Fruit fly (Drosophila melanogaster) whole organism, embryonic: Measurements from ENCODE around the gene Pbgs.
A peak's percentile ranks its signal among the peaks of the same experiment; 100 is the strongest.

Experiments
- Ada2b ChIP-seq: fragments of 200-800 bp; sonication (Bioruptor generic); IDR thresholded peaks from 2 replicates; pipeline ENCODE4 v1.3.6; 2022; ENCODE audit warnings: missing biosample characterization, missing genetic modification characterization
- CG10274 ChIP-seq: fragments of 200-800 bp; sonication (Bioruptor generic); optimal IDR thresholded peaks from 3 replicates; lab custom pipeline; 2017; ENCODE audit warnings: missing biosample characterization, mild to moderate bottlenecking, missing genetic modification characterization
- CG10321 ChIP-seq: fragments of 200-800 bp; sonication (Bioruptor generic); IDR thresholded peaks from 2 replicates; pipeline ENCODE4 v1.3.6; 2022; ENCODE audit warnings: missing biosample characterization, missing genetic modification characterization
- CG12155 ChIP-seq: fragments of 200-800 bp; sonication (Bioruptor generic); optimal IDR thresholded peaks from 3 replicates; lab custom pipeline; 2016; ENCODE audit warnings: missing biosample characterization, missing genetic modification characterization
- CG12391 ChIP-seq: fragments of 200-800 bp; sonication (Bioruptor generic); optimal IDR thresholded peaks from 3 replicates; lab custom pipeline; 2018; ENCODE audit warnings: missing biosample characterization, mild to moderate bottlenecking, missing genetic modification characterization, moderate library complexity
- CG12744 ChIP-seq: fragments of 200-800 bp; sonication (Bioruptor generic); optimal IDR thresholded peaks from 2 replicates; lab custom pipeline; 2016; ENCODE audit warnings: missing biosample characterization, missing genetic modification characterization
- CG13775 ChIP-seq: fragments of 200-800 bp; sonication (Bioruptor generic); optimal IDR thresholded peaks from 3 replicates; lab custom pipeline; 2017; ENCODE audit warnings: missing biosample characterization, mild to moderate bottlenecking, missing genetic modification characterization
- CG13894 ChIP-seq: fragments of 200-800 bp; sonication (Bioruptor generic); optimal IDR thresholded peaks from 3 replicates; lab custom pipeline; 2018; ENCODE audit warnings: missing biosample characterization, mild to moderate bottlenecking, missing genetic modification characterization, moderate library complexity
- CG14050 ChIP-seq: fragments of 200-800 bp; sonication (Bioruptor generic); IDR thresholded peaks from 3 replicates; pipeline ENCODE4 v1.3.6; 2022; ENCODE audit warnings: missing biosample characterization, missing genetic modification characterization
- CG14710 ChIP-seq: fragments of 200-800 bp; sonication (Bioruptor generic); optimal IDR thresholded peaks from 3 replicates; lab custom pipeline; 2019; ENCODE audit warnings: missing biosample characterization, mild to moderate bottlenecking, missing genetic modification characterization, moderate library complexity
- CG15011 ChIP-seq: fragments of 200-800 bp; sonication (Bioruptor generic); optimal IDR thresholded peaks from 3 replicates; lab custom pipeline; 2018; ENCODE audit warnings: missing biosample characterization, mild to moderate bottlenecking, missing genetic modification characterization
- CG17328 ChIP-seq: fragments of 200-800 bp; sonication (Bioruptor generic); IDR thresholded peaks from 2 replicates; pipeline ENCODE4 v1.3.6; 2022; ENCODE audit warnings: missing biosample characterization, missing genetic modification characterization
- CG18262 ChIP-seq: fragments of 200-800 bp; optimal IDR thresholded peaks from 3 replicates; lab custom pipeline; 2019; ENCODE audit warnings: missing biosample characterization, mild to moderate bottlenecking, missing genetic modification characterization, moderate library complexity
- CG1832 ChIP-seq: fragments of 200-800 bp; sonication (Bioruptor generic); optimal IDR thresholded peaks from 2 replicates; lab custom pipeline; 2017; ENCODE audit warnings: missing biosample characterization, mild to moderate bottlenecking, missing genetic modification characterization, inconsistent platforms
- CG18599 ChIP-seq: fragments of 200-800 bp; sonication (Bioruptor generic); optimal IDR thresholded peaks from 3 replicates; lab custom pipeline; 2017; ENCODE audit warnings: missing biosample characterization, missing genetic modification characterization, mild to moderate bottlenecking, moderate library complexity, missing genetic modification reagents
- CG3838 ChIP-seq: fragments of 200-800 bp; sonication (Bioruptor generic); optimal IDR thresholded peaks from 3 replicates; lab custom pipeline; 2016; ENCODE audit warnings: missing biosample characterization, missing genetic modification characterization
- CG4617 ChIP-seq: fragments of 200-800 bp; sonication (Bioruptor generic); optimal IDR thresholded peaks from 3 replicates; lab custom pipeline; 2016; ENCODE audit warnings: missing biosample characterization, missing genetic modification characterization, borderline replicate concordance
- CG4707 ChIP-seq: fragments of 200-800 bp; sonication (Bioruptor generic); optimal IDR thresholded peaks from 2 replicates; lab custom pipeline; 2018; ENCODE audit warnings: missing biosample characterization, mild to moderate bottlenecking, missing genetic modification characterization, moderate library complexity
- CG7372 ChIP-seq: fragments of 200-800 bp; sonication (Bioruptor generic); IDR thresholded peaks from 2 replicates; pipeline ENCODE4 v1.3.6; 2022; ENCODE audit warnings: missing biosample characterization, missing genetic modification characterization
- Camta ChIP-seq: fragments of 200-800 bp; sonication (Bioruptor generic); optimal IDR thresholded peaks from 2 replicates; lab custom pipeline; 2016; ENCODE audit warnings: missing biosample characterization, missing genetic modification characterization
- D19B ChIP-seq: fragments of 200-800 bp; sonication (Bioruptor generic); optimal IDR thresholded peaks from 2 replicates; lab custom pipeline; 2017; ENCODE audit warnings: missing biosample characterization, mild to moderate bottlenecking, missing genetic modification characterization
- Dad ChIP-seq: fragments of 200-800 bp; sonication (Bioruptor generic); optimal IDR thresholded peaks from 3 replicates; lab custom pipeline; 2016; ENCODE audit warnings: missing biosample characterization, missing genetic modification characterization
- Dfd ChIP-seq, 2 experiments: fragments of >200 bp; optimal IDR thresholded peaks; 2 replicates each; lab custom pipeline; 2017; ENCODE audit warnings: missing biosample characterization in 2 of 2, missing genetic modification characterization in 2 of 2
- HHEX ChIP-seq: fragments of 200-800 bp; sonication (Bioruptor generic); optimal IDR thresholded peaks from 3 replicates; lab custom pipeline; 2017; ENCODE audit warnings: missing biosample characterization, mild to moderate bottlenecking, missing genetic modification characterization, missing genetic modification reagents
- Hmx ChIP-seq: fragments of 200-800 bp; sonication (Bioruptor generic); optimal IDR thresholded peaks from 2 replicates; lab custom pipeline; 2016; ENCODE audit warnings: missing biosample characterization, missing genetic modification characterization
- Lhr ChIP-seq: fragments of 200-800 bp; sonication (Bioruptor generic); optimal IDR thresholded peaks from 3 replicates; lab custom pipeline; 2017; ENCODE audit warnings: mild to moderate bottlenecking, missing biosample characterization, missing genetic modification reagents, missing genetic modification characterization
- Lpt ChIP-seq: fragments of >200 bp; optimal IDR thresholded peaks from 2 replicates; lab custom pipeline; 2018; ENCODE audit warnings: missing biosample characterization, missing genetic modification characterization
- MESR4 ChIP-seq: fragments of 200-800 bp; sonication (Bioruptor generic); optimal IDR thresholded peaks from 2 replicates; lab custom pipeline; 2018; ENCODE audit warnings: missing biosample characterization, mild to moderate bottlenecking, missing genetic modification characterization, moderate library complexity
- Max ChIP-seq: fragments of 200-800 bp; sonication (Bioruptor generic); optimal IDR thresholded peaks from 2 replicates; lab custom pipeline; 2016; ENCODE audit warnings: missing biosample characterization, mild to moderate bottlenecking, missing genetic modification characterization
- Nf-YA ChIP-seq: fragments of 200-800 bp; sonication (Bioruptor generic); IDR thresholded peaks from 2 replicates; pipeline ENCODE4 v1.3.6; 2022; ENCODE audit warnings: missing biosample characterization, missing genetic modification characterization
- Oli ChIP-seq: fragments of 200-800 bp; sonication (Bioruptor generic); optimal IDR thresholded peaks from 2 replicates; lab custom pipeline; 2018; ENCODE audit warnings: missing biosample characterization, mild to moderate bottlenecking, missing genetic modification characterization, moderate library complexity
- Poxn ChIP-seq: fragments of 200-800 bp; sonication (Bioruptor generic); IDR thresholded peaks from 2 replicates; pipeline ENCODE4 v1.3.6; 2022; ENCODE audit warnings: missing biosample characterization, missing genetic modification characterization
- Scr ChIP-seq: fragments of 200-800 bp; sonication (Bioruptor generic); IDR thresholded peaks from 2 replicates; pipeline ENCODE4 v1.3.6; 2022; ENCODE audit warnings: missing biosample characterization, missing genetic modification characterization; ENCODE audit not compliant: partially characterized antibody
- Spps ChIP-seq: fragments of 200-800 bp; sonication (Bioruptor generic); optimal IDR thresholded peaks from 2 replicates; lab custom pipeline; 2018; ENCODE audit warnings: missing biosample characterization, mild to moderate bottlenecking, missing genetic modification characterization
- aop ChIP-seq: fragments of 200-800 bp; sonication (Bioruptor generic); IDR thresholded peaks from 2 replicates; pipeline ENCODE4 v1.3.6; 2022; ENCODE audit warnings: missing biosample characterization, missing genetic modification characterization
- ash1 ChIP-seq: fragments of 200-800 bp; sonication (Bioruptor generic); optimal IDR thresholded peaks from 2 replicates; lab custom pipeline; 2018; ENCODE audit warnings: missing biosample characterization, mild to moderate bottlenecking, missing genetic modification characterization
- dmrt11E ChIP-seq: fragments of 200-800 bp; sonication (Bioruptor generic); optimal IDR thresholded peaks from 3 replicates; lab custom pipeline; 2018; ENCODE audit warnings: missing biosample characterization, mild to moderate bottlenecking, missing genetic modification characterization, moderate library complexity
- fd64A ChIP-seq: fragments of 200-800 bp; sonication (Bioruptor generic); optimal IDR thresholded peaks from 3 replicates; lab custom pipeline; 2018; ENCODE audit warnings: missing biosample characterization, mild to moderate bottlenecking, missing genetic modification characterization
- ftz-f1 ChIP-seq: fragments of 200-800 bp; sonication (Bioruptor generic); optimal IDR thresholded peaks from 2 replicates; lab custom pipeline; 2016; ENCODE audit warnings: missing biosample characterization, missing genetic modification characterization
- gce ChIP-seq: fragments of 200-800 bp; sonication (Bioruptor generic); IDR thresholded peaks from 3 replicates; pipeline ENCODE4 v1.3.6; 2022; ENCODE audit warnings: missing biosample characterization, missing genetic modification characterization
- grn ChIP-seq: fragments of 200-800 bp; sonication (Bioruptor generic); optimal IDR thresholded peaks from 3 replicates; lab custom pipeline; 2017; ENCODE audit warnings: missing biosample characterization, missing genetic modification characterization
- lab ChIP-seq: fragments of 200-800 bp; sonication (Bioruptor generic); optimal IDR thresholded peaks from 3 replicates; lab custom pipeline; 2017; ENCODE audit warnings: missing biosample characterization, missing genetic modification characterization, mild to moderate bottlenecking, moderate library complexity, missing genetic modification reagents
- lola ChIP-seq, 3 experiments: fragments of >200 bp in 2 of 3; fragments of 200-800 bp in 1 of 3; sonication (Bioruptor generic) in 1 of 3; optimal IDR thresholded peaks; 2 replicates each; lab custom pipeline; 2017 to 2019; ENCODE audit warnings: missing biosample characterization in 3 of 3, missing genetic modification characterization in 3 of 3, mild to moderate bottlenecking in 1 of 3, moderate library complexity in 1 of 3
- odd ChIP-seq: fragments of 200-800 bp; sonication (Bioruptor generic); optimal IDR thresholded peaks from 2 replicates; lab custom pipeline; 2017; ENCODE audit warnings: missing biosample characterization, mild to moderate bottlenecking, missing genetic modification characterization
- phol ChIP-seq: fragments of 200-800 bp; sonication (Bioruptor generic); optimal IDR thresholded peaks from 3 replicates; lab custom pipeline; 2018; ENCODE audit warnings: missing biosample characterization, mild to moderate bottlenecking, missing genetic modification characterization, moderate library complexity
- repo ChIP-seq: fragments of 200-800 bp; sonication (Bioruptor generic); optimal IDR thresholded peaks from 2 replicates; lab custom pipeline; 2016; ENCODE audit warnings: missing biosample characterization, missing genetic modification characterization
- schlank ChIP-seq: fragments of 200-800 bp; sonication (Bioruptor generic); optimal IDR thresholded peaks from 2 replicates; lab custom pipeline; 2018; ENCODE audit warnings: missing biosample characterization, mild to moderate bottlenecking, missing genetic modification characterization
- sim ChIP-seq: fragments of 200-800 bp; sonication (Bioruptor generic); IDR thresholded peaks from 2 replicates; pipeline ENCODE4 v1.3.6; 2022; ENCODE audit warnings: missing biosample characterization, missing genetic modification characterization
- sug ChIP-seq: fragments of 200-800 bp; optimal IDR thresholded peaks from 2 replicates; lab custom pipeline; 2019; ENCODE audit warnings: missing biosample characterization, mild to moderate bottlenecking, missing genetic modification characterization, moderate library complexity
- tio ChIP-seq: fragments of 200-800 bp; sonication (Bioruptor generic); optimal IDR thresholded peaks from 2 replicates; lab custom pipeline; 2017; ENCODE audit warnings: missing biosample characterization, missing genetic modification characterization, inconsistent platforms
- zfh1 ChIP-seq: fragments of 200-800 bp; sonication (Bioruptor generic); IDR thresholded peaks from 3 replicates; pipeline ENCODE4 v1.3.6; 2022; ENCODE audit warnings: missing biosample characterization, missing genetic modification characterization

Pbgs gene

DNA sequence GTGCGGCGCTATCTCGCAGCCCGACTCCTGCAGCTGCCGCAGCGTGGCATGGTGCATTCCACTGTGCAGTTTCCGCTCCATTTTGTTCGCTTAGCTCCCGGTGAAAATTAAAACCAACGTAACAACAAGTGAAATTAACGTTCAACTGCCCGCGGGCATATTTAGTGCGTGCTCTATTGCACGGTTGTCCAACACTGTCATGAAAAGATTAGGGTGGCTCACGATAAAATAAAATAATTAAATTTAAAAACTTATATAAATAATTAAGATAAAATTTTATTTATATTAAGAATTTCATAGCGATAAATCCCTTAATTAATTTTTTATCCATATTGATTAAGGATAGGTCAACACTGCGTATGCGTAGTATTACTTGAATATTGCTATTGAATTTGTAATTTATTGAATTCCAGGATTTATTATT is at the start of gene Pbgs (continued):
- TF ChIP-seq aop (GFP tag; lab: Robert Waterston, UW) (no peak), CG13775 (GFP tag; lab: Kevin White, UChicago) (no peak), sug (tag; lab: Kevin White, UChicago) (peak; percentile 20), Oli (tag; lab: Kevin White, UChicago) (no peak), Max (GFP tag; lab: Kevin White, UChicago) (no peak), CG12155 (GFP tag; lab: Kevin White, UChicago) (no peak), grn (no peak), CG10274 (GFP tag; lab: Kevin White, UChicago) (no peak), MESR4 (peak; percentile 62), Scr (GFP tag; lab: Robert Waterston, UW) (no peak), sim (no peak), ftz-f1 (no peak), dmrt11E (tag; lab: Kevin White, UChicago) (peak; percentile 24), gce (GFP tag; lab: Robert Waterston, UW) (peak; percentile 69; the same call in 2 of the 3 replicates), HHEX (peak; percentile 59), CG12391 (tag; lab: Kevin White, UChicago) (peak; percentile 52), CG18262 (tag; lab: Kevin White, UChicago) (peak; percentile 83), CG15011 (no peak), CG4617 (GFP tag; lab: Kevin White, UChicago) (peak; percentile 53), Hmx (GFP tag; lab: Kevin White, UChicago) (no peak), CG4707 (GFP tag; lab: Kevin White, UChicago) (no peak), odd (no peak), CG13894 (peak; percentile 20), Ada2b (GFP tag; lab: Robert Waterston, UW) (peak; percentile 43; the same call in 1 of the 2 replicates), schlank (no peak), ash1 (GFP tag; lab: Kevin White, UChicago) (no peak), fd64A (GFP tag; lab: Kevin White, UChicago) (no peak), CG3838 (GFP tag; lab: Kevin White, UChicago) (no peak), repo (GFP tag; lab: Kevin White, UChicago) (no peak), phol (tag; lab: Kevin White, UChicago) (peak; percentile 66), Poxn (GFP tag; lab: Robert Waterston, UW) (no peak), D19B (no peak), CG18599 (GFP tag; lab: Kevin White, UChicago) (peak; percentile 52), zfh1 (GFP tag; lab: Robert Waterston, UW) (peak; percentile 40; the same call in 1 of the 3 replicates), Nf-YA (GFP tag; lab: Robert Waterston, UW) (no peak), Lhr (GFP tag; lab: Kevin White, UChicago) (no peak), Spps (tag; lab: Kevin White, UChicago) (peak; percentile 60), lola (GFP tag; optimal IDR thresholded peaks at IDR 0.05; lab: Kevin White, UChicago) (no peak), CG1832 (GFP tag; lab: Kevin White, UChicago) (no peak), CG14710 (peak; percentile 22), CG12744 (no peak), Dad (GFP tag; lab: Kevin White, UChicago) (no peak), lab (GFP tag; lab: Kevin White, UChicago) (peak; percentile 76), CG10321 (GFP tag; lab: Robert Waterston, UW) (no peak), CG17328 (GFP tag; lab: Robert Waterston, UW) (peak; percentile 68), CG7372 (peak; percentile 59; the same call in 1 of the 2 replicates), CG14050 (GFP tag; lab: Robert Waterston, UW) (peak; percentile 19; the same call in 1 of the 3 replicates), tio (GFP tag; lab: Kevin White, UChicago) (no peak), Lpt (GFP tag; lab: Kevin White, UChicago) (no peak), Dfd (GFP tag; optimal IDR thresholded peaks at IDR 0.05; lab: Kevin White, UChicago) (no peak), Camta (GFP tag; lab: Kevin White, UChicago) (no peak)
